Fruit fly (Drosophila melanogaster): Measurements from ENCODE around the gene Spn28Dc.

The Spn28Dc gene

DNA sequence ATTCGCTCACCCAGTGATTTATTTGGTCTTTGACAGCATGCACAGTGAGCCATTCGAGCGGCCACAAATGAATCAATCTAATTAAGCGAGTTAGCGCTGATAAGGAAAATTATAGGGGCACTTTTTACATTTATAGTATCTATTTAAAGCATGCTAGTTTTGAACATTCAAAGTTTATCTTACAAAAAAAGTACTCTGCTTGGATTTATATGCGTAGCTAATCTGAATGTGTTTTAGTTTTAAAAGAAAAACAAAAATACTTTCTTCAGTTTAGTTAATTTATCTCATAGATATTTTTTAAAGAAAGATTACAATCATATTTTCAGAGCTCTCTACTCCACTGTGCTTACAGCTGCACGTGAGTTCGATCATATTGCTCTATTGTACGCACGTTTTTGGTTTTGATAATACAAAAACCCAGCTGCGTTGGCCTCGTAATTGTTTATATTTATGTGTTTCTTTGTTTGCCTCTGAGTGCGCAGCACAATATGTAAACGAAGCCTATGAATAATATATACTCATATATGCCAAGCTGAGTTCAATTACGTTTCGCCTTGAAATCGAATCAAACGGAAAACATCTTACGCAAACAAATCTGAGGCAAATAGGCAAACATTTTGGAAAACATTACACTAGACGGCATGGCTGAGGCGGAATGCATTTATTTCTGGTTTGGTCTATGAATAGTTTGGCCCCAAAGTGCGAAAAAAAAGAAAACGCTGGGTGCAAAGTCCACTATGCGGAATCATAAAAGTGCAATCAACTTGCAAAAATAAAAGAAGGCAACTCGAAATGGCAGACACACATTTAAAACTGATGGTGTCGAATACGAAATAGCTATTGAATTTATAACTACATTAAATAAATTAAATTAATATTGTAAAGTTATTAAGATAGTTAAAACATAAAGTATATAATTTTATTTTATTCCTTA is 5.0 kb downstream of the Spn28Dc start (continued):
- TF ChIP-seq CG31627 (GFP tag; optimal IDR thresholded peaks at IDR 0.05) (peak; percentile 78), dsx (GFP tag; optimal IDR thresholded peaks at IDR 0.05; ENCODE audit: poor library complexity, severe bottlenecking) (peak; percentile 83), Eip93F (GFP tag; optimal IDR thresholded peaks at IDR 0.05) (no peak), eg (GFP tag; IDR thresholded peaks at IDR 0.05) (peak; percentile 92), CG3032 (tag; optimal IDR thresholded peaks at IDR 0.05) (peak; percentile 87), CG3919 (GFP tag; optimal IDR thresholded peaks at IDR 0.05) (peak; percentile 88), CG15336 (GFP tag; IDR thresholded peaks at IDR 0.05) (peak; percentile 96), CG1621 (tag; optimal IDR thresholded peaks at IDR 0.05) (peak; percentile 71), CG11902 (GFP tag; optimal IDR thresholded peaks at IDR 0.05) (peak; percentile 47), Sox102F (GFP tag; optimal IDR thresholded peaks at IDR 0.05) (peak; percentile 81), Eip75B (GFP tag; optimal IDR thresholded peaks at IDR 0.05) (peak; percentile 80), lz (GFP tag; optimal IDR thresholded peaks at IDR 0.05) (peak; percentile 81), CG10631 (GFP tag; optimal IDR thresholded peaks at IDR 0.05) (peak; percentile 90), Ets96B (tag; optimal IDR thresholded peaks at IDR 0.05) (peak; percentile 83), Eip78C (GFP tag) (peak; percentile 98), dac (GFP tag; optimal IDR thresholded peaks at IDR 0.05) (peak; percentile 86), ss (GFP tag; optimal IDR thresholded peaks at IDR 0.05) (peak; percentile 69 to 78), CG8319 (GFP tag; optimal IDR thresholded peaks at IDR 0.05) (peak; percentile 73), CG11762 (GFP tag; optimal IDR thresholded peaks at IDR 0.05; ENCODE audit: insufficient read depth) (peak; percentile 87), spab (GFP tag; optimal IDR thresholded peaks at IDR 0.05) (peak; percentile 78)

DNA sequence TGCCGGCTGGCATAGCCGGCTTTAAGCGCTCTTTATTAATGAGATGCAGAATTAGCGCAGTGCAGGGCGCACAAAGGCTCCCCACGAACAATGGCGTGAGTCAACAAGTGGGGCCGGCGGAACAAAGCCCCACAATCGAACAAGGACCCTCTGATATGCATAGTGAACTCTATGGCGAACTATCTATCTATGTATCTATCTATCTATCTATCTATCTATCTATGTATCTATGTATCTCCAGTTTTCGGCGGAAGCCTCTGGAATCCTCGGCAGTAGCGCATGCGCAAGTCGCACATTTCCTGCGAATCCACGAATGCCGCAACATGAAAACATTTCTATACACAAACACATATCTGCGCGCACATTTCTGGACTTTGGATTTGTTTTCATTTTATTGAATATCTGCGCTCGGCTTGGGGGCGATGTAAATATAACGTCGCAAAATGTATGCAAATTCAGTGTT is 6.4 kb downstream of the Spn28Dc start:
- TF ChIP-seq Gug (GFP tag; IDR thresholded peaks at IDR 0.05), result peak; percentile 88
- peak; percentile 77 for TF ChIP-seq vri (GFP tag; optimal IDR thresholded peaks at IDR 0.05)
- peak; percentile 98 for TF ChIP-seq CG32006 (GFP tag; optimal IDR thresholded peaks at IDR 0.05)
- peak; percentile 90 for TF ChIP-seq OdsH (GFP tag; optimal IDR thresholded peaks at IDR 0.05)
- peak; percentile 88 for TF ChIP-seq Lpt (GFP tag; optimal IDR thresholded peaks at IDR 0.05)
- TF ChIP-seq lz (GFP tag; optimal IDR thresholded peaks at IDR 0.05), result peak; percentile 91
- peak; percentile 90 for TF ChIP-seq CG11294 (GFP tag; IDR thresholded peaks at IDR 0.05)
- TF ChIP-seq Hr4 (GFP tag; optimal IDR thresholded peaks at IDR 0.05), result peak; percentile 97
- TF ChIP-seq Met (GFP tag; optimal IDR thresholded peaks at IDR 0.05), result peak; percentile 93
- peak; percentile 95 for TF ChIP-seq spab (GFP tag; optimal IDR thresholded peaks at IDR 0.05)
- TF ChIP-seq Ets96B (tag; optimal IDR thresholded peaks at IDR 0.05), result peak; percentile 90
- TF ChIP-seq CG3919 (GFP tag; optimal IDR thresholded peaks at IDR 0.05), result peak; percentile 94
- peak; percentile 87 for TF ChIP-seq Hr39 (GFP tag; optimal IDR thresholded peaks at IDR 0.05)
- TF ChIP-seq CG7368 (GFP tag; optimal IDR thresholded peaks at IDR 0.05), result peak; percentile 87
- TF ChIP-seq CG6163 (GFP tag; IDR thresholded peaks at IDR 0.05), result peak; percentile 92
- peak; percentile 83 for TF ChIP-seq CG11902 (GFP tag; optimal IDR thresholded peaks at IDR 0.05)
- peak; percentile 85 for TF ChIP-seq fd85E (GFP tag; optimal IDR thresholded peaks at IDR 0.05)
- TF ChIP-seq Eip93F (GFP tag; optimal IDR thresholded peaks at IDR 0.05), result peak; percentile 68
- peak; percentile 86 for TF ChIP-seq CG34406 (GFP tag; optimal IDR thresholded peaks at IDR 0.05)
- TF ChIP-seq CG6808 (GFP tag; optimal IDR thresholded peaks at IDR 0.05), result peak; percentile 96
- TF ChIP-seq dsx (GFP tag; optimal IDR thresholded peaks at IDR 0.05; ENCODE audit: poor library complexity, severe bottlenecking), result peak; percentile 90
- TF ChIP-seq CG6792 (GFP tag; optimal IDR thresholded peaks at IDR 0.05), result peak; percentile 87
- TF ChIP-seq dac (GFP tag; optimal IDR thresholded peaks at IDR 0.05), result peak; percentile 90
- TF ChIP-seq CG1621 (tag; optimal IDR thresholded peaks at IDR 0.05), result peak; percentile 89
- peak; percentile 90 for TF ChIP-seq esn (GFP tag; optimal IDR thresholded peaks at IDR 0.05)
- TF ChIP-seq CG8632 (GFP tag; optimal IDR thresholded peaks at IDR 0.05), result peak; percentile 79
- TF ChIP-seq Smox (GFP tag; optimal IDR thresholded peaks at IDR 0.05), result peak; percentile 85
- peak; percentile 96 to 99 for TF ChIP-seq ss (GFP tag; optimal IDR thresholded peaks at IDR 0.05)
- TF ChIP-seq CG11762 (GFP tag; optimal IDR thresholded peaks at IDR 0.05; ENCODE audit: insufficient read depth), result peak; percentile 87
- TF ChIP-seq cyc (GFP tag; optimal IDR thresholded peaks at IDR 0.05), result peak; percentile 95
- peak; percentile 90 for TF ChIP-seq CG10631 (GFP tag; optimal IDR thresholded peaks at IDR 0.05)
- TF ChIP-seq Eip78C (GFP tag), result peak; percentile 98
- peak; percentile 91 for TF ChIP-seq pdm3 (GFP tag; optimal IDR thresholded peaks at IDR 0.05)
- TF ChIP-seq CG9139 (GFP tag; optimal IDR thresholded peaks at IDR 0.05), result peak; percentile 95
- TF ChIP-seq CG6854 (GFP tag; optimal IDR thresholded peaks at IDR 0.05), result peak; percentile 93
- peak; percentile 80 to 90 for TF ChIP-seq salr (GFP tag; optimal IDR thresholded peaks at IDR 0.05)
- peak; percentile 91 for TF ChIP-seq CG10669 (GFP tag; optimal IDR thresholded peaks at IDR 0.05)
- TF ChIP-seq net (GFP tag; optimal IDR thresholded peaks at IDR 0.05), result peak; percentile 96
